Fruit fly (Drosophila melanogaster): ENCODE data around the gene Acbp1.

Acbp1 gene

dm6 chr2L:8211070-8211469 lies 48.8 kb upstream of the Acbp1 start, which contains the start of gene Ssb-c31a (continued):
- TF ChIP-seq CG11247 (GFP tag; IDR thresholded peaks at IDR 0.05) (no peak), D19B (GFP tag; optimal IDR thresholded peaks at IDR 0.05) (no peak), ap (GFP tag; IDR thresholded peaks at IDR 0.05) (no peak), CG10209 (GFP tag; optimal IDR thresholded peaks at IDR 0.05) (peak; percentile 40), unc-4 (GFP tag; IDR thresholded peaks at IDR 0.05; ENCODE audit: partially characterized antibody) (peak; percentile 80), BEAF-32 (GFP tag; optimal IDR thresholded peaks at IDR 0.05) (peak; percentile 85), Sox100B (GFP tag; optimal IDR thresholded peaks at IDR 0.05) (peak; percentile 43), Trl (optimal IDR thresholded peaks at IDR 0.05) (no peak), Trl (GFP tag; optimal IDR thresholded peaks at IDR 0.05) (peak; percentile 63), wdn (GFP tag; IDR thresholded peaks at IDR 0.05) (no peak), CG16813 (GFP tag; IDR thresholded peaks at IDR 0.05; ENCODE audit: partially characterized antibody) (peak; percentile 79), Hr3 (GFP tag; optimal IDR thresholded peaks at IDR 0.05) (peak; percentile 18), Nf-YA (GFP tag; IDR thresholded peaks at IDR 0.05) (no peak), gsb (GFP tag; IDR thresholded peaks at IDR 0.05) (no peak), Lhr (GFP tag; optimal IDR thresholded peaks at IDR 0.05) (no peak), Dbx (GFP tag; IDR thresholded peaks at IDR 0.05) (peak; percentile 63), PHDP (tag; optimal IDR thresholded peaks at IDR 0.05) (peak; percentile 43), pum (GFP tag; optimal IDR thresholded peaks at IDR 0.05) (peak; percentile 59), Ravus (GFP tag; IDR thresholded peaks at IDR 0.05) (no peak), oc (tag; optimal IDR thresholded peaks at IDR 0.05) (no peak), CG4424 (GFP tag; optimal IDR thresholded peaks at IDR 0.05) (peak; percentile 39), nau (GFP tag; optimal IDR thresholded peaks at IDR 0.05) (peak; percentile 0), maf-S (GFP tag; optimal IDR thresholded peaks at IDR 0.05) (peak; percentile 51), CG11695 (GFP tag; IDR thresholded peaks at IDR 0.05) (no peak), NC2α (GFP tag; optimal IDR thresholded peaks at IDR 0.05) (no peak), grn (GFP tag; optimal IDR thresholded peaks at IDR 0.05) (no peak), salm (tag; optimal IDR thresholded peaks at IDR 0.05) (no peak), CG1602 (GFP tag; optimal IDR thresholded peaks at IDR 0.05) (peak; percentile 35), Doc2 (GFP tag; IDR thresholded peaks at IDR 0.05) (no peak), CG2120 (GFP tag; optimal IDR thresholded peaks at IDR 0.05) (peak; percentile 80), CG17359 (tag; optimal IDR thresholded peaks at IDR 0.05) (peak; percentile 24), CG15514 (GFP tag; optimal IDR thresholded peaks at IDR 0.05) (peak; percentile 50), CG11456 (GFP tag; IDR thresholded peaks at IDR 0.05) (no peak), CG3726 (GFP tag; IDR thresholded peaks at IDR 0.05) (no peak), Hr78 (GFP tag; optimal IDR thresholded peaks at IDR 0.05) (no peak), ATbp (GFP tag; optimal IDR thresholded peaks at IDR 0.05) (no peak), bab2 (GFP tag; optimal IDR thresholded peaks at IDR 0.05) (peak; percentile 33), danr (GFP tag; IDR thresholded peaks at IDR 0.05) (no peak), CG10565 (GFP tag; optimal IDR thresholded peaks at IDR 0.05) (no peak), pho (GFP tag; optimal IDR thresholded peaks at IDR 0.05) (peak; percentile 62), bbx (GFP tag; IDR thresholded peaks at IDR 0.05; ENCODE audit: partially characterized antibody) (peak; percentile 40; the same call in 1 of the 2 replicates), eyg (GFP tag; optimal IDR thresholded peaks at IDR 0.05) (no peak), chm (GFP tag; IDR thresholded peaks at IDR 0.05) (no peak), CG16815 (GFP tag; optimal IDR thresholded peaks at IDR 0.05) (peak; percentile 10), sisA (GFP tag; IDR thresholded peaks at IDR 0.05) (no peak), unpg (GFP tag; optimal IDR thresholded peaks at IDR 0.05) (peak; percentile 38), Nf-YB (GFP tag; optimal IDR thresholded peaks at IDR 0.05) (no peak), CG6683 (GFP tag; optimal IDR thresholded peaks at IDR 0.05) (no peak), CG6765 (GFP tag; optimal IDR thresholded peaks at IDR 0.05) (no peak), CG4820 (GFP tag; optimal IDR thresholded peaks at IDR 0.05) (peak; percentile 15), Sox102F (GFP tag; optimal IDR thresholded peaks at IDR 0.05) (no peak), CG17612 (GFP tag; IDR thresholded peaks at IDR 0.05) (no peak)

Measured in whole organism, embryonic.